Worm (Caenorhabditis elegans) whole organism, young adult: ENCODE results near the gene bath-21.

Source experiments
- B0019.2 ChIP-seq: fragments of 200-800 bp; sonication (Bioruptor generic); conservative IDR thresholded peaks from 2 replicates; pipeline ENCODE4 v1.3.6; 2022; ENCODE audit warnings: missing genetic modification reagents, missing genetic modification characterization, missing compliant biosample characterization
- B0261.1 ChIP-seq: sonication (generic microtip); optimal IDR thresholded peaks from 2 replicates; lab custom pipeline; 2016; ENCODE audit warnings: mild to moderate bottlenecking, missing genetic modification characterization, moderate library complexity, missing compliant biosample characterization
- B0336.3 ChIP-seq: fragments of 200-800 bp; sonication (Bioruptor generic); IDR thresholded peaks from 2 replicates; pipeline ENCODE4 v1.3.6; 2022; ENCODE audit warnings: missing genetic modification characterization, missing compliant biosample characterization
- F49E8.2 ChIP-seq: sonication (generic microtip); optimal IDR thresholded peaks from 3 replicates; lab custom pipeline; 2017; ENCODE audit warnings: missing genetic modification characterization, mild to moderate bottlenecking, missing compliant biosample characterization, antibody characterized with exemption, moderate library complexity; ENCODE audit not compliant: insufficient read depth
- F57C9.4 ChIP-seq: sonication (generic microtip); optimal IDR thresholded peaks from 2 replicates; lab custom pipeline; 2017; ENCODE audit warnings: mild to moderate bottlenecking, missing genetic modification characterization, missing compliant biosample characterization
- K11D2.4 ChIP-seq: fragments of 200-800 bp; sonication (Bioruptor generic); IDR thresholded peaks from 2 replicates; pipeline ENCODE4 v1.3.6; 2022; ENCODE audit warnings: missing genetic modification reagents, missing genetic modification characterization, missing compliant biosample characterization
- Y53F4B.3 ChIP-seq: fragments of 200-800 bp; sonication (Bioruptor generic); IDR thresholded peaks from 2 replicates; pipeline ENCODE4 v1.3.6; 2022; ENCODE audit warnings: missing genetic modification reagents, missing genetic modification characterization, missing compliant biosample characterization
- Y67H2A.10 ChIP-seq: fragments of 200-800 bp; sonication (Bioruptor generic); conservative IDR thresholded peaks from 2 replicates; pipeline ENCODE4 v1.3.6; 2022; ENCODE audit warnings: missing genetic modification reagents, missing genetic modification characterization, missing compliant biosample characterization
- ZK185.1 ChIP-seq: sonication (generic microtip); optimal IDR thresholded peaks from 2 replicates; lab custom pipeline; 2016; ENCODE audit warnings: mild to moderate bottlenecking, missing genetic modification characterization, missing compliant biosample characterization; ENCODE audit not compliant: poor library complexity, severe bottlenecking
- ama-1 ChIP-seq, 3 experiments: fragments of 150-350 bp in 1 of 3; sonication (generic microtip) in 2 of 3; optimal IDR thresholded peaks; 2 replicates each; lab custom pipeline; 2014 to 2018; ENCODE audit warnings: missing biosample characterization in 2 of 3, missing genetic modification characterization in 2 of 3, missing genetic modification reagents in 2 of 3
- aptf-3 ChIP-seq: fragments of 200-800 bp; sonication (Bioruptor generic); IDR thresholded peaks from 2 replicates; pipeline ENCODE4 v1.3.6; 2022; ENCODE audit warnings: missing genetic modification characterization, missing compliant biosample characterization
- ceh-40 ChIP-seq: fragments of 200-800 bp; sonication (Bioruptor generic); IDR thresholded peaks from 2 replicates; pipeline ENCODE4 v1.3.6; 2022; ENCODE audit warnings: missing genetic modification characterization, missing compliant biosample characterization
- ceh-91 ChIP-seq: fragments of 200-800 bp; sonication (Bioruptor generic); IDR thresholded peaks from 2 replicates; pipeline ENCODE4 v1.3.6; 2022; ENCODE audit warnings: missing genetic modification reagents, missing genetic modification characterization, missing compliant biosample characterization
- chd-7 ChIP-seq: sonication (generic microtip); optimal IDR thresholded peaks from 2 replicates; lab custom pipeline; 2016; ENCODE audit warnings: mild to moderate bottlenecking, missing genetic modification characterization, moderate library complexity, missing compliant biosample characterization
- dox-1 ChIP-seq: fragments of 200-800 bp; sonication (Bioruptor generic); IDR thresholded peaks from 2 replicates; pipeline ENCODE4 v1.3.6; 2022; ENCODE audit warnings: missing genetic modification reagents, missing genetic modification characterization, missing compliant biosample characterization
- dpff-1 ChIP-seq: sonication (generic microtip); optimal IDR thresholded peaks from 2 replicates; lab custom pipeline; 2017; ENCODE audit warnings: mild to moderate bottlenecking, missing genetic modification characterization, missing compliant biosample characterization
- ets-4 ChIP-seq: fragments of 200-800 bp; sonication (Bioruptor generic); optimal IDR thresholded peaks from 2 replicates; lab custom pipeline; 2018; ENCODE audit warnings: mild to moderate bottlenecking, missing genetic modification characterization, missing compliant biosample characterization
- fkh-3 ChIP-seq: sonication (generic microtip); optimal IDR thresholded peaks from 2 replicates; lab custom pipeline; 2016; ENCODE audit warnings: mild to moderate bottlenecking, missing genetic modification characterization, missing compliant biosample characterization
- lin-54 ChIP-seq: fragments of 200-800 bp; sonication (Bioruptor generic); optimal IDR thresholded peaks from 2 replicates; lab custom pipeline; 2018; ENCODE audit warnings: mild to moderate bottlenecking, missing genetic modification characterization, missing compliant biosample characterization
- lsl-1 ChIP-seq: fragments of 200-800 bp; sonication (Bioruptor generic); optimal IDR thresholded peaks from 2 replicates; lab custom pipeline; 2018; ENCODE audit warnings: mild to moderate bottlenecking, missing genetic modification characterization, moderate library complexity, missing compliant biosample characterization
- lsy-27 ChIP-seq: sonication (generic microtip); optimal IDR thresholded peaks from 2 replicates; lab custom pipeline; 2017; ENCODE audit warnings: missing genetic modification characterization, mild to moderate bottlenecking, missing compliant biosample characterization, antibody characterized with exemption, missing genotype, borderline replicate concordance; ENCODE audit not compliant: insufficient read depth
- nhr-179 ChIP-seq: sonication (generic microtip); optimal IDR thresholded peaks from 2 replicates; lab custom pipeline; 2016; ENCODE audit warnings: mild to moderate bottlenecking, missing genetic modification characterization, missing compliant biosample characterization
- snpc-1.1 ChIP-seq: sonication (generic microtip); optimal IDR thresholded peaks from 2 replicates; lab custom pipeline; 2017; ENCODE audit warnings: missing genetic modification characterization, mild to moderate bottlenecking, missing compliant biosample characterization, antibody characterized with exemption, moderate library complexity, missing genotype, missing genetic modification reagents; ENCODE audit not compliant: insufficient read depth
- snpc-3.4 ChIP-seq: sonication (generic microtip); optimal IDR thresholded peaks from 2 replicates; lab custom pipeline; 2017; ENCODE audit warnings: missing genetic modification characterization, mild to moderate bottlenecking, missing compliant biosample characterization, antibody characterized with exemption, moderate library complexity, missing genotype, missing genetic modification reagents
- tbx-9 ChIP-seq: sonication (generic microtip); optimal IDR thresholded peaks from 2 replicates; lab custom pipeline; 2016; ENCODE audit warnings: borderline replicate concordance, missing genetic modification characterization, inconsistent platforms, missing compliant biosample characterization
- zfh-2 ChIP-seq: fragments of 200-800 bp; sonication (Bioruptor generic); conservative IDR thresholded peaks from 2 replicates; pipeline ENCODE4 v1.3.6; 2022; ENCODE audit warnings: missing genetic modification reagents, missing genetic modification characterization, missing compliant biosample characterization
- ztf-3 ChIP-seq: fragments of 200-800 bp; sonication (Bioruptor generic); optimal IDR thresholded peaks from 2 replicates; lab custom pipeline; 2018; ENCODE audit warnings: mild to moderate bottlenecking, missing genetic modification characterization, missing compliant biosample characterization
- ztf-6 ChIP-seq: fragments of 200-800 bp; sonication (Bioruptor generic); IDR thresholded peaks from 2 replicates; pipeline ENCODE4 v1.3.6; 2022; ENCODE audit warnings: missing genetic modification reagents, missing genetic modification characterization, missing compliant biosample characterization

bath-21 gene

ce11 chrII:2058985-2059384 is 32.6 kb upstream of the bath-21 start, which contains the start of gene F07E5.5 (continued):
- TF ChIP-seq dox-1 (GFP tag; lab: Robert Waterston, UW) (peak; percentile 49; the same call in 1 of the 2 replicates), Y67H2A.10 (GFP tag; lab: Robert Waterston, UW) (no peak), ceh-40 (GFP tag; lab: Robert Waterston, UW) (no peak), fkh-3 (tag; lab: Kevin White, UChicago) (no peak), B0336.3 (GFP tag; lab: Robert Waterston, UW) (no peak), snpc-1.1 (tag; lab: Kevin White, UChicago) (no peak), lsy-27 (tag; lab: Kevin White, UChicago) (no peak), ztf-6 (GFP tag; lab: Robert Waterston, UW) (no peak), chd-7 (tag; lab: Kevin White, UChicago) (no peak)
- TF ChIP-seq, all 124 proteins: peak for 11

DNA sequence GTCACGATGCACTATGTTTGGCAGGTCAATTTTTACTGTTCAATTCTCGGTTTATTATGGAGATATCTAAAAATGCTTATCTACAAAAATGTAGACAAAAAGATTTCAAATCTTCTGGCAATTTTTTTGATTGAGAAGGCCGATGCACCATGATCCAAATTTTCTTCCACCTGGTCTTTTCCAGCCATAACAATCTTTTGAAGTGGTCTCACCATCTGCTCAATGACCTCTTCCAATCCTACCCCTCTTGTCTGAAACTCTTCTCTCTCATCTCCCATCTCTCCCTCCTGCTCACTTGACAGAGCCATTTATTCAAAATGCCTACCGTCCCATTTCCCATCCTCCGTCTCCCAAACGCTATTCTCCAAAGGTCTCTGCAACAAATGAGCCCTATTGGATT is 24.9 kb upstream of the bath-21 start, which contains the start of gene fbxb-35:
TSS of gene fbxb-35 (plus strand) at position 301 of the 400 bp plus-strand sequence.
- TF ChIP-seq lsl-1 (GFP tag; lab: Kevin White, UChicago) (no peak), ztf-3 (GFP tag; lab: Kevin White, UChicago) (no peak), ceh-91 (no peak), ZK185.1 (tag; lab: Kevin White, UChicago) (no peak), F57C9.4 (no peak), nhr-179 (tag; lab: Kevin White, UChicago) (no peak)

DNA sequence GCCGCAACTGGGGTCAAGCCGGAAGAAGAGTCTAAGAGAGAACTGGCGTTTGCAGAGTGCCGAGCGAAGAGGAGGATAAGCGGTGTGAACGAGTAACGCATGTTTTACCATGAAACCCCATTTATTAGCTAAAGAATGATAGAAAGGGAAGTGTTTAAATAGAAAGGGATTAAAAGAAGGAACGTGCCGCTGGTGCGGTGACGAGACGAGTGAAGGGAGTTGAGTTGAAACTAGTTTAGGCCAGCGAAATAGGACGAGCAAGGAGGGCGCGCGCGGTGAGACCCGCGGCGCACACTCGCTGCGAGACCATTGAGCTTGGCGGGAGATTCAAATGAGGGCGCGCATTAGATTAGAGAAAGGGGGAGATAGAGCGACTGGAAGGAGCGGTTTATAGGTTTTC is 20.1 kb upstream of the bath-21 start, which contains the start of gene math-1:
TSS of gene math-1 (minus strand) at position 101 of the 400 bp plus-strand sequence.
- TF ChIP-seq zfh-2 (GFP tag; lab: Robert Waterston, UW): 0 out of 2 replicates have a peak, but pooled peaks have one; percentile 7
- TF ChIP-seq, all 124 proteins: peak for 1; not testable (repeated sequence) for 123

DNA sequence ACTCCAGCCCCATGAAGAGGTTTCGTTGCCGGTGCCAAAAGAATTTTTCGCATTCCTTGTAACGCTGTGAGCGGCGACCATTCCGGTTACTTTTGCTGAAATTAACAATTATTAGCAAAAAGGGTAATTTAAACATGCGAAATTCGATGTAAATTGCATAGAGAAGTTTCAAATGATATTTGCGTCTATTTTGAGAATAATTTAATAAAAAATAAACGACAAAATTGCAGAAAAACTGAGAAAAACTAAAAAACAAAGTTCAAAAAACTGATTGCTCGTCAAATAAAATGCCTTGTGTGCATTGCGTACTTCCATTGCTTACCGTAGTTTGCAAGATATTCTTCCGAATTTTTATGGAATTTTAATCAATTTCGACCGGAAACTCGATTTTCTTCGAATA is 19.1 kb upstream of the bath-21 start, which contains the start of gene bath-24:
TSS of gene bath-24 (minus strand) at position 101 of the 400 bp plus-strand sequence.
- TF ChIP-seq B0261.1: no peak
- TF ChIP-seq ceh-40 (GFP tag; lab: Robert Waterston, UW): no peak
- no peak for TF ChIP-seq B0019.2 (GFP tag; lab: Robert Waterston, UW)
- no peak for TF ChIP-seq ets-4 (GFP tag; lab: Kevin White, UChicago)
- no peak for TF ChIP-seq ztf-3 (GFP tag; lab: Kevin White, UChicago)
- TF ChIP-seq lsl-1 (GFP tag; lab: Kevin White, UChicago): peak; percentile 65
- no peak for TF ChIP-seq B0336.3 (GFP tag; lab: Robert Waterston, UW)
- no peak for TF ChIP-seq ztf-6 (GFP tag; lab: Robert Waterston, UW)
- no peak for TF ChIP-seq ama-1 (optimal IDR thresholded peaks at IDR 0.05; lab: Kevin White, UChicago)
- TF ChIP-seq ama-1 (GFP tag; optimal IDR thresholded peaks at IDR 0.05; lab: Kevin White, UChicago): no peak

- TF ChIP-seq Y53F4B.3 (GFP tag; lab: Robert Waterston, UW) (no peak), B0261.1 (no peak), aptf-3 (no peak), dpff-1 (tag; lab: Kevin White, UChicago) (no peak), lin-54 (no peak), K11D2.4 (GFP tag; lab: Robert Waterston, UW) (no peak), snpc-3.4 (tag; lab: Kevin White, UChicago) (no peak), B0336.3 (GFP tag; lab: Robert Waterston, UW) (no peak), lsl-1 (GFP tag; lab: Kevin White, UChicago) (peak; percentile 31)
These were observed 16.0 kb upstream of the bath-21 start, which contains the start of gene bath-20 for ce11 chrII:2042447-2042846. bath-20 (minus strand) TSS chrII:2042547.

DNA sequence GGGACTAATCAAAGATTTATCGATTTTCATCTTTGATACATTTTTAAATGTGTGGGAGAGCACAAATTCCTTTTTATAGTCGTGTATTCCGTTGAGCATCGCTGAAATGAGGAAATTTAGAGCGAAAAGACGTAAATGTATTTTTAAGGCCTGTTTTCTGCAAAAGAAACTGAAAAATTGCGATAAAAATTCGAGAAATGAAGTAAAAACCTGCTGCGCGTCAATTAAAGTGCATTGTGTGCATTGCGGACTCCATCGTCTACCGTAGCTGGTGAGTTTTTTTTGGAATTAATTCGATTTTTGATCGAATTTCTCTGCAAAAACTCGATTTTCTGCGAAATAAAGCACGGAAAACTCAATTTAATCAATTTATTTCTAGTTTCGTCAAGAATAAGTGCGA is 12.9 kb upstream of the bath-21 start, which contains the start of gene bath-19:
TSS of gene bath-19 (minus strand) at position 101 of the 400 bp plus-strand sequence.
- no peak for TF ChIP-seq tbx-9 (tag; lab: Kevin White, UChicago)
- no peak for TF ChIP-seq F49E8.2 (tag; lab: Kevin White, UChicago)
- TF ChIP-seq lsl-1 (GFP tag; lab: Kevin White, UChicago): peak; percentile 54
